Fruit fly (Drosophila melanogaster): ENCODE data around the gene hng3.

hng3 gene

DNA sequence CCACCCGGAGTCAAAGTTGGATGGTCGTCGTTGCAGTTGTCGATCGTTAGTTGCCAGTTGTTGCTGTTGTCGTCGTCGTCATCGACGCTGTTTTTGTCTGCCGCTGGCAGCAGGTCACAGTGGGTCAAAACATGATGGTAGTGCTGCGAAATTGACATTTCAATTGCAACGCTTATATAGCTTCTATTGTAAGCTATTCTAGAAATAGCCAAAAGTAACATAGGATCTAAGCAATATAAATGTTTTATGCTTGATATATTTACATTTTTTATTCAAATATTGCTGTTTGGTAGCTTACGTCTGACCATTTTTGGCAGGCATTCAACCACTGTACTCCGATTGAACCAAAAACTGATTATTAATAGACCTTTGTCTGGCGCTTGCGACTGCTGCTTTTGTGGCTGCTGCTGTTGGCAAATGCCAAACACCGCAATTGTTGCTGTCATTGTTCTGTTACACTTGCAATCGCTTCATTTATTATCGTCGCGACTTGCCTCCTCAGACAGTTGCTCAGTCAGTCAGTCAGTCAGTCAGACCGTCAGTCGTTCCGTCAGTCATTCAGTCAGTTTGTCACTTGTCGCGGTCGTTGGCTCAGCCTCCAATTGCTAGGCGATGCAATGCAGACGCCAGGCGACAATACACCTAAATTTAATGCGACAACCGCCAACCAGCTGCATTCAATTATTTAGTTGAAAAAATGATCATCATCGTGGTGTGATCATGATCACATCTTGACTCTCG lies 36.1 kb upstream of the hng3 start (continued):
- TF ChIP-seq salm (tag; optimal IDR thresholded peaks at IDR 0.05) (peak; percentile 70), CG15011 (GFP tag; optimal IDR thresholded peaks at IDR 0.05) (no peak), cas (GFP tag; IDR thresholded peaks at IDR 0.05) (no peak), gcm2 (GFP tag; optimal IDR thresholded peaks at IDR 0.05) (peak; percentile 1), E2f2 (GFP tag; IDR thresholded peaks at IDR 0.05) (0 out of 2 replicates have a peak, but pooled peaks have one; percentile 38), crp (GFP tag; optimal IDR thresholded peaks at IDR 0.05) (no peak), CG2129 (GFP tag; IDR thresholded peaks at IDR 0.05; ENCODE audit: partially characterized antibody) (no peak), CG4424 (GFP tag; optimal IDR thresholded peaks at IDR 0.05) (peak; percentile 74), Xrp1 (GFP tag; IDR thresholded peaks at IDR 0.05) (peak; percentile 86), CkIIα-i1 (GFP tag; IDR thresholded peaks at IDR 0.05) (no peak), CG1529 (GFP tag; optimal IDR thresholded peaks at IDR 0.05) (peak; percentile 63), bab2 (GFP tag; optimal IDR thresholded peaks at IDR 0.05) (peak; percentile 31), CG17612 (GFP tag; IDR thresholded peaks at IDR 0.05) (no peak), CG10209 (GFP tag; optimal IDR thresholded peaks at IDR 0.05) (peak; percentile 64), PHDP (tag; optimal IDR thresholded peaks at IDR 0.05) (peak; percentile 72), CG5245 (GFP tag; optimal IDR thresholded peaks at IDR 0.05) (peak; percentile 16), abd-A (tag; optimal IDR thresholded peaks at IDR 0.05) (no peak), Kr (GFP tag; optimal IDR thresholded peaks at IDR 0.05) (no peak), CG8089 (GFP tag; optimal IDR thresholded peaks at IDR 0.05) (no peak), CG10267 (tag; optimal IDR thresholded peaks at IDR 0.05) (peak; percentile 58), CG8388 (GFP tag; optimal IDR thresholded peaks at IDR 0.05) (peak; percentile 69), CG3838 (GFP tag; optimal IDR thresholded peaks at IDR 0.05) (no peak), Camta (GFP tag; optimal IDR thresholded peaks at IDR 0.05) (peak; percentile 53), Drgx (GFP tag; IDR thresholded peaks at IDR 0.05) (peak; percentile 82), Aef1 (GFP tag; IDR thresholded peaks at IDR 0.05) (no peak; the same call in 2 of the 3 replicates), hth (optimal IDR thresholded peaks at IDR 0.05) (no peak), slbo (GFP tag; IDR thresholded peaks at IDR 0.05) (peak; percentile 18; the same call in 1 of the 2 replicates), tio (GFP tag; optimal IDR thresholded peaks at IDR 0.05) (peak; percentile 48), NC2α (GFP tag; optimal IDR thresholded peaks at IDR 0.05) (no peak), chn (GFP tag; optimal IDR thresholded peaks at IDR 0.05) (peak; percentile 58), CG32532 (GFP tag; IDR thresholded peaks at IDR 0.05) (peak; percentile 41; the same call in 1 of the 2 replicates), Rfx (GFP tag; IDR thresholded peaks at IDR 0.05) (no peak; the same call in 1 of the 2 replicates), ttk (GFP tag; IDR thresholded peaks at IDR 0.05) (0 out of 2 replicates have a peak, but pooled peaks have one; percentile 28), nerfin-2 (GFP tag; IDR thresholded peaks at IDR 0.05; ENCODE audit: partially characterized antibody) (peak; percentile 73), CG7839 (tag; optimal IDR thresholded peaks at IDR 0.05) (peak; percentile 65), sim (GFP tag; IDR thresholded peaks at IDR 0.05) (no peak), NC2β (GFP tag; optimal IDR thresholded peaks at IDR 0.05) (peak; percentile 41), CG11093 (GFP tag; IDR thresholded peaks at IDR 0.05) (peak; percentile 57; the same call in 1 of the 3 replicates), Blimp-1 (GFP tag; optimal IDR thresholded peaks at IDR 0.05) (peak; percentile 69), CG16813 (GFP tag; IDR thresholded peaks at IDR 0.05; ENCODE audit: partially characterized antibody) (peak; percentile 53; the same call in 1 of the 3 replicates), Sox102F (GFP tag; optimal IDR thresholded peaks at IDR 0.05) (peak; percentile 75), BEAF-32 (GFP tag; optimal IDR thresholded peaks at IDR 0.05) (no peak), kni (GFP tag; optimal IDR thresholded peaks at IDR 0.05) (peak; percentile 17), CG5953 (GFP tag; IDR thresholded peaks at IDR 0.05) (no peak; the same call in 1 of the 2 replicates), CG12391 (tag; optimal IDR thresholded peaks at IDR 0.05) (peak; percentile 70), gsb (GFP tag; IDR thresholded peaks at IDR 0.05) (no peak), repo (GFP tag; optimal IDR thresholded peaks at IDR 0.05) (no peak), CG10462 (GFP tag; optimal IDR thresholded peaks at IDR 0.05) (no peak), CG18262 (tag; optimal IDR thresholded peaks at IDR 0.05) (peak; percentile 81)

Measured in whole organism, embryonic.